Worm (Caenorhabditis elegans): ENCODE measurements around the gene T22B3.3.

The T22B3.3 gene

ce11 chrIV:11691524-11691923 lies 12.1 kb downstream of the T22B3.3 start:
- peak; percentile 38 for TF ChIP-seq rnt-1 (tag; optimal IDR thresholded peaks at IDR 0.05)
- TF ChIP-seq mef-2 (tag; optimal IDR thresholded peaks at IDR 0.05) = no peak
- no peak for TF ChIP-seq unc-130 (tag; optimal IDR thresholded peaks at IDR 0.05)
- no peak for TF ChIP-seq nhr-47 (tag; optimal IDR thresholded peaks at IDR 0.05)
- no peak for TF ChIP-seq jun-1 (tag; optimal IDR thresholded peaks at IDR 0.05)
- TF ChIP-seq elt-3 (tag; optimal IDR thresholded peaks at IDR 0.05) = no peak
- no peak for TF ChIP-seq nhr-71 (tag; optimal IDR thresholded peaks at IDR 0.05)
- TF ChIP-seq fkh-4 (tag; optimal IDR thresholded peaks at IDR 0.05; ENCODE audit: borderline replicate concordance) = no peak
- TF ChIP-seq nhr-12 (tag; optimal IDR thresholded peaks at IDR 0.05) = no peak
- TF ChIP-seq mep-1 (tag; optimal IDR thresholded peaks at IDR 0.05) = no peak
- TF ChIP-seq pqm-1 (tag; optimal IDR thresholded peaks at IDR 0.05) = no peak
- peak; percentile 59 for TF ChIP-seq nhr-85 (tag)
- no peak for TF ChIP-seq C34B4.2 (tag; optimal IDR thresholded peaks at IDR 0.05)
- no peak for TF ChIP-seq F16B12.6 (tag; optimal IDR thresholded peaks at IDR 0.05)
- no peak for TF ChIP-seq swsn-7 (tag; optimal IDR thresholded peaks at IDR 0.05)
- TF ChIP-seq nhr-90 (tag; optimal IDR thresholded peaks at IDR 0.05; ENCODE audit: poor library complexity) = no peak
- no peak for TF ChIP-seq snpc-4 (tag; optimal IDR thresholded peaks at IDR 0.05)
- no peak for TF ChIP-seq nhr-84 (tag; optimal IDR thresholded peaks at IDR 0.05)
- no peak for TF ChIP-seq ets-5 (GFP tag; IDR thresholded peaks at IDR 0.05)
- no peak for TF ChIP-seq sox-4 (tag; optimal IDR thresholded peaks at IDR 0.05)
- TF ChIP-seq zip-4 (GFP tag; optimal IDR thresholded peaks at IDR 0.05) = no peak
- no peak for TF ChIP-seq lin-35 (GFP tag; optimal IDR thresholded peaks at IDR 0.05)
- no peak for TF ChIP-seq efl-1 (optimal IDR thresholded peaks at IDR 0.05)
- peak in 1 of 2 experiments; percentile 0 for TF ChIP-seq efl-1 (GFP tag; optimal IDR thresholded peaks at IDR 0.05 in 1 of 2)
- TF ChIP-seq egl-13 (tag; optimal IDR thresholded peaks at IDR 0.05) = no peak
- no peak for TF ChIP-seq ceh-8 (GFP tag; optimal IDR thresholded peaks at IDR 0.05)
- TF ChIP-seq Y116A8C.19 (tag; optimal IDR thresholded peaks at IDR 0.05; ENCODE audit: borderline replicate concordance) = no peak
- TF ChIP-seq lir-3 (tag; optimal IDR thresholded peaks at IDR 0.05; ENCODE audit: poor library complexity) = no peak
- peak; percentile 68 for TF ChIP-seq blmp-1 (tag; optimal IDR thresholded peaks at IDR 0.05)
- no peak for TF ChIP-seq pax-3 (tag; optimal IDR thresholded peaks at IDR 0.05)
- no peak for TF ChIP-seq C16A3.4 (tag; optimal IDR thresholded peaks at IDR 0.05)
- TF ChIP-seq ceh-88 (GFP tag; IDR thresholded peaks at IDR 0.05) = no peak

ce11 chrIV:11690988-11691387 lies 12.6 kb downstream of the T22B3.3 start, which contains the start of gene let-60:
Gene let-60 (minus strand): TSS chrIV:11691088.
- TF ChIP-seq skn-1 (tag; optimal IDR thresholded peaks at IDR 0.05) = no peak

ce11 chrIV:11688018-11688417 lies 15.6 kb downstream of the T22B3.3 start, which contains the start of gene ZK792.5:
Gene ZK792.5 (minus strand): TSS chrIV:11688118.
- TF ChIP-seq nhr-11 (tag; optimal IDR thresholded peaks at IDR 0.05) (no peak), skn-1 (tag; optimal IDR thresholded peaks at IDR 0.05) (no peak), nhr-76 (tag; optimal IDR thresholded peaks at IDR 0.05) (no peak), mdl-1 (tag; optimal IDR thresholded peaks at IDR 0.05) (no peak)

ce11 chrIV:11681905-11682304 lies 21.7 kb downstream of the T22B3.3 start, which contains the start of gene ZK792.4:
Gene ZK792.4 (minus strand): TSS chrIV:11682005.
- TF ChIP-seq irx-1 (tag; optimal IDR thresholded peaks at IDR 0.05) (no peak), mab-9 (GFP tag; IDR thresholded peaks at IDR 0.05) (no peak)

ce11 chrIV:11676054-11676453 lies 27.5 kb downstream of the T22B3.3 start, which contains the start of gene inx-9:
Gene inx-9 (plus strand): TSS chrIV:11676354.
- no peak for TF ChIP-seq ztf-11 (tag; optimal IDR thresholded peaks at IDR 0.05)
- no peak for TF ChIP-seq unc-62 (GFP tag; optimal IDR thresholded peaks at IDR 0.05)
- TF ChIP-seq nhr-20 (tag; optimal IDR thresholded peaks at IDR 0.05) = no peak
- TF ChIP-seq nhr-84 (tag; optimal IDR thresholded peaks at IDR 0.05) = no peak
- no peak for TF ChIP-seq ces-1 (GFP tag; optimal IDR thresholded peaks at IDR 0.05)
- no peak for TF ChIP-seq fos-1 (tag; optimal IDR thresholded peaks at IDR 0.05)
- TF ChIP-seq hlh-17 (GFP tag; optimal IDR thresholded peaks at IDR 0.05; ENCODE audit: borderline replicate concordance) = no peak
- no peak for TF ChIP-seq lin-35 (GFP tag; optimal IDR thresholded peaks at IDR 0.05)
- TF ChIP-seq aly-2 (tag; optimal IDR thresholded peaks at IDR 0.05) = no peak
- TF ChIP-seq lsy-2 (tag; optimal IDR thresholded peaks at IDR 0.05) = no peak
- TF ChIP-seq ceh-82 (tag; optimal IDR thresholded peaks at IDR 0.05) = no peak
- TF ChIP-seq isw-1 (GFP tag; IDR thresholded peaks at IDR 0.05) = no peak
- no peak for TF ChIP-seq lin-39 (tag; optimal IDR thresholded peaks at IDR 0.05)
- no peak for TF ChIP-seq ama-1 (optimal IDR thresholded peaks at IDR 0.05)

Measured in whole organism, L1 larva.